Fruit fly (Drosophila melanogaster): ENCODE results near the gene CG43084.

The CG43084 gene

DNA sequence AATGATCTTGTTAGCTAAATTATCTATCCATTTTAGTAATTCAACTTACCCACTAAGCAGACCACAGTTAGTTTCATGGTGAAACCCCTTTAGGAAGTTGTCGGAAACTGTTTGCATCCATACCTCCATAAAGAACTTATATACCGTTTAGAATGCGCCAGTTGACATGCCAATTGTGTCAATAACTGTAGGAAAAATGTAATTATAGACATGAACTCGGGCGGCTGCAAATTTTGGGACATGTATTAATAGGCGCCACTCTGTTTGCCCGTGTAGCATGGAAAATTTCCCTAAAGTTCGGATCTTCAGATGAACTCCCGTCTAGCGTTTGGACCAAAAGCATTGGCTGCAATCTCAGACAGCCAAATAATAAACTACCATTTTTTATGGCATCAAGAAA, 5.3 kb downstream of the CG43084 start, which contains the start of gene Eig71Ee:
TSS of gene Eig71Ee (minus strand) at position 101 of the 400 bp plus-strand sequence.
- TF ChIP-seq Pif1B (GFP tag; optimal IDR thresholded peaks at IDR 0.05) (no peak), CG34367 (tag; optimal IDR thresholded peaks at IDR 0.05) (no peak), CG8301 (tag; optimal IDR thresholded peaks at IDR 0.05) (no peak), CG17806 (tag; optimal IDR thresholded peaks at IDR 0.05) (no peak), CG4496 (GFP tag; IDR thresholded peaks at IDR 0.05) (no peak), rn (GFP tag; IDR thresholded peaks at IDR 0.05) (no peak), CG15710 (tag; optimal IDR thresholded peaks at IDR 0.05) (no peak), CG9948 (tag; optimal IDR thresholded peaks at IDR 0.05) (no peak), Ets98B (GFP tag; IDR thresholded peaks at IDR 0.05) (no peak), CG32121 (GFP tag; IDR thresholded peaks at IDR 0.05) (no peak), gl (tag; optimal IDR thresholded peaks at IDR 0.05) (no peak), CG8159 (tag; optimal IDR thresholded peaks at IDR 0.05) (no peak), fd96Ca (GFP tag; IDR thresholded peaks at IDR 0.05) (no peak), Pif1A (GFP tag; optimal IDR thresholded peaks at IDR 0.05) (no peak), EcR (GFP tag; optimal IDR thresholded peaks at IDR 0.05) (no peak), CG13204 (GFP tag; optimal IDR thresholded peaks at IDR 0.05) (no peak), Snoo (tag; optimal IDR thresholded peaks at IDR 0.05) (no peak), CG14655 (GFP tag; optimal IDR thresholded peaks at IDR 0.05) (no peak)

dm6 chr3L:15657290-15657689, 6.6 kb downstream of the CG43084 start, which contains the start of the genes Eig71Ef and Eig71Eg:
TSS of gene Eig71Ef (minus strand) at chr3L:15657390.
TSS of gene Eig71Eg (plus strand) at chr3L:15657628.
- TF ChIP-seq CG4496 (GFP tag; IDR thresholded peaks at IDR 0.05) (no peak), Snoo (tag; optimal IDR thresholded peaks at IDR 0.05) (no peak), CG8159 (tag; optimal IDR thresholded peaks at IDR 0.05) (no peak), CG15710 (tag; optimal IDR thresholded peaks at IDR 0.05) (no peak), EcR (GFP tag; optimal IDR thresholded peaks at IDR 0.05) (no peak), Ets98B (GFP tag; IDR thresholded peaks at IDR 0.05) (no peak), gl (tag; optimal IDR thresholded peaks at IDR 0.05) (no peak), CG8301 (tag; optimal IDR thresholded peaks at IDR 0.05) (no peak), CG14655 (GFP tag; optimal IDR thresholded peaks at IDR 0.05) (no peak), fd96Ca (GFP tag; IDR thresholded peaks at IDR 0.05) (no peak)

DNA sequence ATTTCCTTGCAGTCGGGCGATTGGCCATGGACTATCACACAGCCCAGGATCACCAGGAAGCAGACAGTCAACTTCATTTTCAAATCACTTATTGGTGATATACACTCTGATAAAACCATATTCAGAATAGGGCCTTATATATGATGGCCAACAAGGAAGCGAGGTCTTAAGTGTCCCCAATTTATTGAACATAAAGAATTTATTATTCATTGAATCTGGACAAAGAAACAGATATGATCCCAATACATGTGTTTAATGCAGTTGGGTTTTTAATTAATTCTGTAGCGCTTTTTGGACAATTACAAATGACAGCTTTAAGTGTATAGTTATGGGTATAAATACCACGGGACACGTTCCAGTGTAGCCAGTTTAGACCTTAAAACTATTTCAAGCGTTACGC, 8.7 kb downstream of the CG43084 start, which contains the start of the genes Eig71Eh and Eig71Ei:
TSS of gene Eig71Eh (minus strand) at position 101 of the 400 bp plus-strand sequence.
TSS of gene Eig71Ei (plus strand) at position 367 of the 400 bp plus-strand sequence.
- no peak for TF ChIP-seq CG15710 (tag; optimal IDR thresholded peaks at IDR 0.05)
- no peak for TF ChIP-seq rn (GFP tag; IDR thresholded peaks at IDR 0.05)
- TF ChIP-seq CG34367 (tag; optimal IDR thresholded peaks at IDR 0.05), result no peak
- TF ChIP-seq CG12605 (GFP tag; IDR thresholded peaks at IDR 0.05), result no peak
- TF ChIP-seq CG14655 (GFP tag; optimal IDR thresholded peaks at IDR 0.05), result no peak
- TF ChIP-seq CG17806 (tag; optimal IDR thresholded peaks at IDR 0.05), result no peak
- no peak for TF ChIP-seq CG9948 (tag; optimal IDR thresholded peaks at IDR 0.05)
- no peak for TF ChIP-seq Pif1B (GFP tag; optimal IDR thresholded peaks at IDR 0.05)
- TF ChIP-seq CG8301 (tag; optimal IDR thresholded peaks at IDR 0.05), result no peak

DNA sequence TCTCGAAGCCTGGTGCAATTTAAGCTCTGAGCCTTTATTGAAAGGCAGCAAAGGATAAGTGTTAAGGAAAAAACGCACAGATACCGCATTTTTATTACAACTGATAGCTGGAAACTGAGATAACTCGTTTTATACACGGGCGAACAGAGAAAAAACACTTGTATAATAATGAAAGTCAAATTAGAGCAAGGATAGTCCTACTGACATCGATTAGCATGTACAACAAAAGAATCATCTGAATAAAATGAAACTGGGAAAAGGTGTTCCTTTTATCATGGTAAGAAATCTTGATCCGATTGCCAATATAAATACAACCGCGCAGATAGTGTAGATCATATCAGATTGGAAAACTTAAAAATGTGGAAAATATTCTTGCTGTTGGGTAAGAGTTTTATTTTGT, 10.3 kb downstream of the CG43084 start, which contains the start of the genes Eig71Ej and Eig71Ek:
TSS of gene Eig71Ej (minus strand) at position 101 of the 400 bp plus-strand sequence.
TSS of gene Eig71Ek (plus strand) at position 334 of the 400 bp plus-strand sequence.
- TF ChIP-seq CG17806 (tag; optimal IDR thresholded peaks at IDR 0.05) (no peak), CG14655 (GFP tag; optimal IDR thresholded peaks at IDR 0.05) (no peak), Ets98B (GFP tag; IDR thresholded peaks at IDR 0.05) (no peak), CG32121 (GFP tag; IDR thresholded peaks at IDR 0.05) (no peak), CG34367 (tag; optimal IDR thresholded peaks at IDR 0.05) (no peak), CG10348 (GFP tag; IDR thresholded peaks at IDR 0.05) (no peak), CG8159 (tag; optimal IDR thresholded peaks at IDR 0.05) (no peak), Pif1B (GFP tag; optimal IDR thresholded peaks at IDR 0.05) (no peak), CG9948 (tag; optimal IDR thresholded peaks at IDR 0.05) (no peak), D1 (tag; optimal IDR thresholded peaks at IDR 0.05) (no peak), rn (GFP tag; IDR thresholded peaks at IDR 0.05) (no peak), CG4496 (GFP tag; IDR thresholded peaks at IDR 0.05) (no peak), Pif1A (GFP tag; optimal IDR thresholded peaks at IDR 0.05) (no peak), EcR (GFP tag; optimal IDR thresholded peaks at IDR 0.05) (no peak), CG12605 (GFP tag; IDR thresholded peaks at IDR 0.05) (no peak), CG15710 (tag; optimal IDR thresholded peaks at IDR 0.05) (no peak), CG8301 (tag; optimal IDR thresholded peaks at IDR 0.05) (no peak), gl (tag; optimal IDR thresholded peaks at IDR 0.05) (no peak), Snoo (tag; optimal IDR thresholded peaks at IDR 0.05) (no peak)

- no peak for TF ChIP-seq CG12605 (GFP tag; IDR thresholded peaks at IDR 0.05)
- TF ChIP-seq Pif1B (GFP tag; optimal IDR thresholded peaks at IDR 0.05), result no peak
- no peak for TF ChIP-seq CG8159 (tag; optimal IDR thresholded peaks at IDR 0.05)
Measured at dm6 chr3L:15661567-15661966, 10.9 kb downstream of the CG43084 start, which contains the start of gene CG43082. TSS of gene CG43082 (plus strand) at chr3L:15661867.

dm6 chr3L:15662510-15662909, 11.9 kb downstream of the CG43084 start:
- TF ChIP-seq Pif1A (GFP tag; optimal IDR thresholded peaks at IDR 0.05) (no peak), CG34367 (tag; optimal IDR thresholded peaks at IDR 0.05) (no peak), CG17806 (tag; optimal IDR thresholded peaks at IDR 0.05) (no peak), CG8159 (tag; optimal IDR thresholded peaks at IDR 0.05) (no peak), gl (tag; optimal IDR thresholded peaks at IDR 0.05) (no peak), D1 (tag; optimal IDR thresholded peaks at IDR 0.05) (no peak), CG15710 (tag; optimal IDR thresholded peaks at IDR 0.05) (no peak), Pif1B (GFP tag; optimal IDR thresholded peaks at IDR 0.05) (no peak), CG14655 (GFP tag; optimal IDR thresholded peaks at IDR 0.05) (no peak)

All from whole organism, pupa.